Fruit fly (Drosophila melanogaster) whole organism: ENCODE measurements around the gene CG7483.

Source experiments
- EcR ChIP-seq, 2 experiments: fragments of >200 bp; optimal IDR thresholded peaks; 2 replicates each; lab custom pipeline; 2017; ENCODE audit warnings: missing biosample characterization in 2 of 2, missing genetic modification characterization in 2 of 2, missing genetic modification reagents in 2 of 2
- psq ChIP-seq: fragments of >200 bp; optimal IDR thresholded peaks from 2 replicates; lab custom pipeline; 2017

DNA sequence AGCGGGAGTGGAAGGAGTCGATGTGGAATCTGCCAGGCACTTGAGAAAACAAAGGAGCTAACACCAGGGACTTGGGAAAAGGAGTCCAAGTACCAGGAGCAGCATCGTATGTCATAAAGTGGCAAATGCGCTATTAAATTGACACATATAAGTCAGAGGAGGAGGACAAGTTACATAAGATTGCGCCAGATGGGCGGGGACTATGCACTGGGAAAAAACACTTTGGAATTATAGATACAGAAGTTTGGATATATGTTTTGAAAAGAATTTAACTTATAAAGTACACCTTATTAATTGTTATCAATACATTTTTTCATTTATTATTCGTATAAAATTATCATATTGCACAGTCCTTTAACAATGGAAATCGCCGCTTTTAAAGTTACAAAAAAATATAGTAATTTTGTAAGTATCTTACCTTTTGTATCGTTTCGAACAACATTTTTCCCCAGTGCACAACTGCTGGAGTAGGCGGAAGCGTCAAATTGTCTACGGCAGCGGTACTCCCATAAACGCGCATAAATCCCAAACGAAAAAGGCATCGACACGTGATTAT lies 23.1 kb downstream of the CG7483 start:
- TF ChIP-seq psq, result no peak
- TF ChIP-seq EcR (GFP tag; optimal IDR thresholded peaks at IDR 0.05; lab: Kevin White, UChicago), result no peak
